Fruit fly (Drosophila melanogaster): ENCODE data around the gene IFT46.

The IFT46 gene

dm6 chr2L:18624362-18624761 is 8.5 kb upstream of the IFT46 start:
- no peak for TF ChIP-seq dati (GFP tag; IDR thresholded peaks at IDR 0.05)
- peak; percentile 32 for TF ChIP-seq Med (GFP tag)
- 0 out of 2 replicates have a peak, but pooled peaks have one; percentile 21 for TF ChIP-seq rib (GFP tag; IDR thresholded peaks at IDR 0.05)
- TF ChIP-seq cwo (GFP tag; optimal IDR thresholded peaks at IDR 0.05), result peak; percentile 52
- no peak for TF ChIP-seq crp (GFP tag; optimal IDR thresholded peaks at IDR 0.05)
- TF ChIP-seq oc (tag; optimal IDR thresholded peaks at IDR 0.05), result peak; percentile 94
- TF ChIP-seq CG33557 (GFP tag; optimal IDR thresholded peaks at IDR 0.05), result no peak
- TF ChIP-seq sqz (GFP tag; optimal IDR thresholded peaks at IDR 0.05), result no peak
- TF ChIP-seq sens-2 (GFP tag; IDR thresholded peaks at IDR 0.05), result no peak
- TF ChIP-seq bsh (GFP tag; optimal IDR thresholded peaks at IDR 0.05), result no peak
- no peak for TF ChIP-seq Deaf1 (tag; optimal IDR thresholded peaks at IDR 0.05)
- no peak for TF ChIP-seq CG11456 (GFP tag; IDR thresholded peaks at IDR 0.05)
- 0 out of 3 replicates have a peak, but pooled peaks have one; percentile 53 for TF ChIP-seq otp (GFP tag; IDR thresholded peaks at IDR 0.05)
- peak in 1 of 2 experiments; percentile 87 for TF ChIP-seq Pdp1 (GFP tag; optimal IDR thresholded peaks at IDR 0.05)
- TF ChIP-seq vvl (GFP tag; IDR thresholded peaks at IDR 0.05), result peak; percentile 60; the same call in 1 of the 2 replicates
- TF ChIP-seq crol (GFP tag; IDR thresholded peaks at IDR 0.05), result peak; percentile 79
- no peak for TF ChIP-seq CG11723 (GFP tag; optimal IDR thresholded peaks at IDR 0.05)
- peak; percentile 57; the same call in 1 of the 3 replicates for TF ChIP-seq CG6175 (GFP tag; IDR thresholded peaks at IDR 0.05)
- TF ChIP-seq Ets65A (GFP tag), result peak; percentile 46
- TF ChIP-seq CG6765 (GFP tag; optimal IDR thresholded peaks at IDR 0.05), result no peak
- no peak for TF ChIP-seq C15 (GFP tag; IDR thresholded peaks at IDR 0.05)
- TF ChIP-seq corto (GFP tag; optimal IDR thresholded peaks at IDR 0.05), result no peak
- TF ChIP-seq sens (GFP tag), result peak; percentile 51
- peak in 1 of 2 experiments; percentile 29 for TF ChIP-seq Hr78 (GFP tag; optimal IDR thresholded peaks at IDR 0.05)

dm6 chr2L:18623435-18623834 is 7.5 kb upstream of the IFT46 start:
- TF ChIP-seq CG2202 (tag; optimal IDR thresholded peaks at IDR 0.05) (no peak), en (GFP tag; optimal IDR thresholded peaks at IDR 0.05) (no peak), trh (GFP tag; optimal IDR thresholded peaks at IDR 0.05) (no peak), Hmr (GFP tag; optimal IDR thresholded peaks at IDR 0.05) (no peak), Mes4 (GFP tag; optimal IDR thresholded peaks at IDR 0.05) (no peak), Scr (GFP tag; IDR thresholded peaks at IDR 0.05; ENCODE audit: partially characterized antibody) (no peak), ci (GFP tag; IDR thresholded peaks at IDR 0.05) (0 out of 3 replicates have a peak, but pooled peaks have one; percentile 25), CG8290 (GFP tag; optimal IDR thresholded peaks at IDR 0.05) (no peak), CG8290 (tag; optimal IDR thresholded peaks at IDR 0.05) (peak in 1 of 2 experiments; percentile 49), Fer3 (tag; optimal IDR thresholded peaks at IDR 0.05) (no peak), emc (GFP tag; optimal IDR thresholded peaks at IDR 0.05) (no peak), Dad (GFP tag; optimal IDR thresholded peaks at IDR 0.05) (no peak), CG6813 (GFP tag; optimal IDR thresholded peaks at IDR 0.05) (no peak), CG15073 (GFP tag; optimal IDR thresholded peaks at IDR 0.05) (no peak), CG10267 (tag; optimal IDR thresholded peaks at IDR 0.05) (no peak)
